Fruit fly (Drosophila melanogaster) whole organism, adult: ENCODE results near the gene kek4.

Source experiments
- CG11617 ChIP-seq: fragments of 200-800 bp; sonication (Bioruptor generic); optimal IDR thresholded peaks from 2 replicates; lab custom pipeline; 2017; ENCODE audit warnings: mild to moderate bottlenecking, missing biosample characterization, missing genetic modification reagents, missing genetic modification characterization
- CG12768 ChIP-seq: fragments of 200-800 bp; sonication (Bioruptor generic); optimal IDR thresholded peaks from 2 replicates; lab custom pipeline; 2017; ENCODE audit warnings: missing biosample characterization, missing genetic modification characterization, mild to moderate bottlenecking, moderate library complexity, missing genetic modification reagents
- CG14711 ChIP-seq: fragments of 200-800 bp; sonication (Bioruptor generic); optimal IDR thresholded peaks from 2 replicates; lab custom pipeline; 2018; ENCODE audit warnings: missing biosample characterization, mild to moderate bottlenecking, missing genetic modification characterization, moderate library complexity
- CG1620 ChIP-seq: fragments of 200-800 bp; sonication (Bioruptor generic); optimal IDR thresholded peaks from 2 replicates; lab custom pipeline; 2016; ENCODE audit warnings: missing biosample characterization, missing genetic modification characterization
- CG33017 ChIP-seq: fragments of 200-800 bp; sonication (Bioruptor generic); optimal IDR thresholded peaks from 2 replicates; lab custom pipeline; 2018; ENCODE audit warnings: missing biosample characterization, mild to moderate bottlenecking, missing genetic modification characterization, moderate library complexity
- CG5204 ChIP-seq: fragments of 200-800 bp; sonication (Bioruptor generic); optimal IDR thresholded peaks from 2 replicates; lab custom pipeline; 2016; ENCODE audit warnings: missing biosample characterization, missing genetic modification characterization
- CG7045 ChIP-seq: fragments of 200-800 bp; sonication (Bioruptor generic); optimal IDR thresholded peaks from 2 replicates; lab custom pipeline; 2017; ENCODE audit warnings: missing biosample characterization, mild to moderate bottlenecking, missing genetic modification characterization
- CG7101 ChIP-seq: fragments of 200-800 bp; sonication (Bioruptor generic); optimal IDR thresholded peaks from 2 replicates; lab custom pipeline; 2018; ENCODE audit warnings: missing biosample characterization, mild to moderate bottlenecking, missing genetic modification characterization, moderate library complexity
- Clk ChIP-seq: fragments of 200-800 bp; sonication (Bioruptor generic); optimal IDR thresholded peaks from 2 replicates; lab custom pipeline; 2017; ENCODE audit warnings: missing biosample characterization, missing genetic modification characterization
- Crg-1 ChIP-seq: fragments of 200-800 bp; sonication (Bioruptor generic); optimal IDR thresholded peaks from 2 replicates; lab custom pipeline; 2016; ENCODE audit warnings: missing biosample characterization, missing genetic modification characterization
- Hr96 ChIP-seq: fragments of 200-800 bp; sonication (Bioruptor generic); optimal IDR thresholded peaks from 2 replicates; lab custom pipeline; 2016; ENCODE audit warnings: missing biosample characterization, missing genetic modification characterization
- Mnt ChIP-seq: fragments of 200-800 bp; sonication (Bioruptor generic); optimal IDR thresholded peaks from 2 replicates; lab custom pipeline; 2016; ENCODE audit warnings: missing biosample characterization, mild to moderate bottlenecking, missing genetic modification characterization
- bab1 ChIP-seq: fragments of 200-800 bp; sonication (Bioruptor generic); optimal IDR thresholded peaks from 3 replicates; lab custom pipeline; 2019; ENCODE audit warnings: missing biosample characterization, mild to moderate bottlenecking, missing genetic modification characterization, moderate library complexity
- cic ChIP-seq: fragments of 200-800 bp; sonication (Bioruptor generic); optimal IDR thresholded peaks from 2 replicates; lab custom pipeline; 2017; ENCODE audit warnings: missing biosample characterization, mild to moderate bottlenecking, missing genetic modification characterization, moderate library complexity
- cnc ChIP-seq, 2 experiments: fragments of >200 bp; optimal IDR thresholded peaks; 2 replicates each; lab custom pipeline; 2017
- kay ChIP-seq: fragments of 200-800 bp; sonication (Bioruptor generic); peaks from one replicate; lab custom pipeline; 2016; ENCODE audit warnings: missing biosample characterization, missing genetic modification characterization, borderline replicate concordance
- ovo ChIP-seq: fragments of 200-800 bp; sonication (Bioruptor generic); optimal IDR thresholded peaks from 2 replicates; lab custom pipeline; 2016; ENCODE audit warnings: missing biosample characterization, missing genetic modification characterization
- pad ChIP-seq: fragments of 200-800 bp; sonication (Bioruptor generic); optimal IDR thresholded peaks from 3 replicates; lab custom pipeline; 2017; ENCODE audit warnings: missing biosample characterization, missing genetic modification characterization, mild to moderate bottlenecking, moderate library complexity, missing genetic modification reagents
- tj ChIP-seq: fragments of 200-800 bp; sonication (Bioruptor generic); optimal IDR thresholded peaks from 3 replicates; lab custom pipeline; 2017; ENCODE audit warnings: missing biosample characterization, mild to moderate bottlenecking, missing genetic modification characterization, moderate library complexity
- toe ChIP-seq: fragments of 200-800 bp; sonication (Bioruptor generic); optimal IDR thresholded peaks from 2 replicates; lab custom pipeline; 2016; ENCODE audit warnings: missing biosample characterization, missing genetic modification characterization

kek4 gene

dm6 chr2L:13229388-13229882 lies 14.3 kb upstream of the kek4 start, which contains the start of gene CG16815:
Gene CG16815 (plus strand): TSS chr2L:13229832.
- TF ChIP-seq tj (GFP tag; lab: Kevin White, UChicago): no peak
- TF ChIP-seq pad (GFP tag; lab: Kevin White, UChicago): no peak
- no peak for TF ChIP-seq kay (GFP tag; lab: Kevin White, UChicago)
- TF ChIP-seq toe: no peak
- no peak for TF ChIP-seq Mnt
- TF ChIP-seq CG7045 (GFP tag; lab: Kevin White, UChicago): no peak
- TF ChIP-seq CG33017 (tag; lab: Kevin White, UChicago): no peak
- TF ChIP-seq bab1 (GFP tag; lab: Kevin White, UChicago): no peak
- TF ChIP-seq CG14711 (tag; lab: Kevin White, UChicago): no peak
- no peak for TF ChIP-seq cnc (optimal IDR thresholded peaks at IDR 0.05; lab: Kevin White, UChicago)
- no peak for TF ChIP-seq CG1620 (GFP tag; lab: Kevin White, UChicago)
- no peak for TF ChIP-seq CG12768 (GFP tag; lab: Kevin White, UChicago)
- TF ChIP-seq Crg-1 (GFP tag; lab: Kevin White, UChicago): no peak
- TF ChIP-seq Clk (GFP tag; lab: Kevin White, UChicago): no peak
- no peak for TF ChIP-seq CG7101 (tag; lab: Kevin White, UChicago)
- no peak for TF ChIP-seq ovo (GFP tag; lab: Kevin White, UChicago)
- TF ChIP-seq CG5204 (GFP tag; lab: Kevin White, UChicago): no peak
- TF ChIP-seq CG11617: no peak

dm6 chr2L:13227242-13227641 lies 12.1 kb upstream of the kek4 start, which contains the start of gene CG16813:
Gene CG16813 (plus strand): TSS chr2L:13227529.
- TF ChIP-seq ovo (GFP tag; lab: Kevin White, UChicago) (no peak), CG7101 (tag; lab: Kevin White, UChicago) (no peak), cnc (optimal IDR thresholded peaks at IDR 0.05; lab: Kevin White, UChicago) (no peak), CG1620 (GFP tag; lab: Kevin White, UChicago) (no peak), CG11617 (no peak)

- TF ChIP-seq CG12768 (GFP tag; lab: Kevin White, UChicago) (no peak), CG1620 (GFP tag; lab: Kevin White, UChicago) (no peak), CG7045 (GFP tag; lab: Kevin White, UChicago) (no peak), cnc (optimal IDR thresholded peaks at IDR 0.05; lab: Kevin White, UChicago) (no peak), toe (no peak)
These were observed 10.2 kb upstream of the kek4 start, which contains the start of gene CG15480 for dm6 chr2L:13225225-13225840. Gene CG15480 (minus strand): TSS chr2L:13225275.

- TF ChIP-seq CG1620 (GFP tag; lab: Kevin White, UChicago) (peak; percentile 77), cic (GFP tag; lab: Kevin White, UChicago) (no peak), cnc (optimal IDR thresholded peaks at IDR 0.05; lab: Kevin White, UChicago) (no peak), CG33017 (tag; lab: Kevin White, UChicago) (peak; percentile 81), CG11617 (peak; percentile 52), Crg-1 (GFP tag; lab: Kevin White, UChicago) (peak; percentile 59), tj (GFP tag; lab: Kevin White, UChicago) (peak; percentile 29), CG7101 (tag; lab: Kevin White, UChicago) (peak; percentile 85), kay (GFP tag; lab: Kevin White, UChicago) (peak; percentile 93), pad (GFP tag; lab: Kevin White, UChicago) (peak; percentile 63), toe (no peak), Mnt (peak; percentile 90), CG14711 (tag; lab: Kevin White, UChicago) (peak; percentile 95), Hr96 (peak; percentile 44), CG12768 (GFP tag; lab: Kevin White, UChicago) (peak; percentile 40), Clk (GFP tag; lab: Kevin White, UChicago) (peak; percentile 19), CG5204 (GFP tag; lab: Kevin White, UChicago) (no peak), bab1 (GFP tag; lab: Kevin White, UChicago) (peak; percentile 74), ovo (GFP tag; lab: Kevin White, UChicago) (peak; percentile 30), CG7045 (GFP tag; lab: Kevin White, UChicago) (peak; percentile 59)
These were observed 7.1 kb upstream of the kek4 start, which contains the start of the genes Ski6 and CG16812 for dm6 chr2L:13222225-13222648. Gene Ski6 (minus strand): TSS chr2L:13222429. Gene CG16812 (plus strand): TSS chr2L:13222587.

dm6 chr2L:13219281-13220092 lies 4.3 kb upstream of the kek4 start, which contains the start of the genes CG9426 and mRF1:
Gene CG9426 (minus strand): TSS chr2L:13219923.
Gene mRF1 (plus strand): TSS chr2L:13219979.
- TF ChIP-seq CG12768 (GFP tag; lab: Kevin White, UChicago): peak; percentile 18
- TF ChIP-seq CG5204 (GFP tag; lab: Kevin White, UChicago): no peak
- TF ChIP-seq CG11617: peak; percentile 1
- TF ChIP-seq CG14711 (tag; lab: Kevin White, UChicago): peak; percentile 56
- no peak for TF ChIP-seq ovo (GFP tag; lab: Kevin White, UChicago)
- TF ChIP-seq CG7101 (tag; lab: Kevin White, UChicago): peak; percentile 30
- no peak for TF ChIP-seq cnc (optimal IDR thresholded peaks at IDR 0.05; lab: Kevin White, UChicago)
- peak; percentile 28 for TF ChIP-seq CG33017 (tag; lab: Kevin White, UChicago)
- TF ChIP-seq Hr96: no peak
- no peak for TF ChIP-seq cic (GFP tag; lab: Kevin White, UChicago)
- no peak for TF ChIP-seq Clk (GFP tag; lab: Kevin White, UChicago)
- TF ChIP-seq bab1 (GFP tag; lab: Kevin White, UChicago): peak; percentile 48
- peak; percentile 13 for TF ChIP-seq CG1620 (GFP tag; lab: Kevin White, UChicago)
- TF ChIP-seq pad (GFP tag; lab: Kevin White, UChicago): peak; percentile 24
- no peak for TF ChIP-seq tj (GFP tag; lab: Kevin White, UChicago)
- TF ChIP-seq Mnt: peak; percentile 54
- no peak for TF ChIP-seq kay (GFP tag; lab: Kevin White, UChicago)
- no peak for TF ChIP-seq CG7045 (GFP tag; lab: Kevin White, UChicago)
- TF ChIP-seq toe: no peak
- no peak for TF ChIP-seq Crg-1 (GFP tag; lab: Kevin White, UChicago)
